Worm (Caenorhabditis elegans): ENCODE data around the gene col-102.

DNA sequence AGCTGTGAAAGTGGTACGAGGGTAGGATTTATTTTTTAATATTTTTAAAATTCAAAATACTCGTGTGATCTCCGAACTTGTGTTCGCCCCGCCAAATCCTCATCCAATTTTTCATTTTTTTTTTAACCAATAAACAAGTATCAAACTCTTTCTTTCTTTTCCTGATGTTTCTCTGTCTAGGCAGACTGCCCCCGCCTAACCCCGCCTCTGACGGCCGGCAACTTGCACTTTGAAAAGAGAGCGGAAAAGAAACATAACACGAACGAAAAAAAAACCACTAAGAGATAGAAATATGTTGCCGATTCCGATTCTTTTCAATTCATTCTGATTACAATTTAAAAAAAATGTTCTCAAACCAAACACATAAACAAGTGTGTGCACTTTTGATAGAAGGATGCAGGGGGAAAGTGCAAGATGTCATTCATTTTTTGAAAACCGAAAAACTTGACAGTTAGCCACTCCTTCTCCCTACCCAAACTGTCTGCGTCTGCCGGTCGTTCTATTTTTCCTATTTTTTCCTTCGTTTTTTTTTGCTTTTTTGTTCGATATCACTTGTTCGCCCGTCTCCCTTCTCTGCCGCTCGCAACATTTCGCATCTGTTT, 21.8 kb downstream of the col-102 start:
- peak; percentile 86 for TF ChIP-seq nhr-80 (tag; optimal IDR thresholded peaks at IDR 0.05)
- TF ChIP-seq ama-1 (optimal IDR thresholded peaks at IDR 0.05) = no peak
- no peak for TF ChIP-seq ama-1 (GFP tag; optimal IDR thresholded peaks at IDR 0.05)
- TF ChIP-seq snpc-4 (GFP tag; optimal IDR thresholded peaks at IDR 0.05) = no peak
- peak in 2 of 4 experiments; percentile 5 to 18 for TF ChIP-seq snpc-4 (tag; optimal IDR thresholded peaks at IDR 0.05)
- TF ChIP-seq zfh-2 (GFP tag; conservative IDR thresholded peaks at IDR 0.05) = no peak
- no peak for TF ChIP-seq rpc-1 (optimal IDR thresholded peaks at IDR 0.05)
- no peak for TF ChIP-seq rpc-1 (tag; optimal IDR thresholded peaks at IDR 0.05)
- TF ChIP-seq lir-1 (GFP tag; conservative IDR thresholded peaks at IDR 0.05) = no peak
- no peak for TF ChIP-seq tbp1 (GFP tag; optimal IDR thresholded peaks at IDR 0.05)
- no peak for TF ChIP-seq lin-54 (GFP tag; optimal IDR thresholded peaks at IDR 0.05)
